Worm (Caenorhabditis elegans): Measurements from ENCODE around the gene F48E8.8.

Gene F48E8.8

ce11 chrIII:5407060-5407459 is 42.6 kb downstream of the F48E8.8 start:
- no peak for TF ChIP-seq tbx-11 (GFP tag; IDR thresholded peaks at IDR 0.05)

- TF ChIP-seq F13C5.2 (tag; optimal IDR thresholded peaks at IDR 0.05) = no peak
- TF ChIP-seq hmbx-1 (tag; optimal IDR thresholded peaks at IDR 0.05) = no peak
Observed at ce11 chrIII:5406314-5406713, 43.3 kb downstream of the F48E8.8 start.

- TF ChIP-seq ets-7 (tag; optimal IDR thresholded peaks at IDR 0.05) (no peak), ama-1 (optimal IDR thresholded peaks at IDR 0.05) (no peak), pes-1 (GFP tag; IDR thresholded peaks at IDR 0.05) (no peak), ceh-36 (tag; optimal IDR thresholded peaks at IDR 0.05) (no peak), scrt-1 (GFP tag; IDR thresholded peaks at IDR 0.05) (no peak), hmbx-1 (tag; optimal IDR thresholded peaks at IDR 0.05) (no peak), tbx-11 (GFP tag; IDR thresholded peaks at IDR 0.05) (no peak)
Observed at ce11 chrIII:5405628-5406084, 44.0 kb downstream of the F48E8.8 start, which contains the start of the genes W03A5.2 and Y32H12A.8. Gene W03A5.2, plus strand, starts transcription at chrIII:5406034. Gene Y32H12A.8, minus strand, starts transcription at chrIII:5406037.

- TF ChIP-seq flt-1 (GFP tag; IDR thresholded peaks at IDR 0.05) (no peak), ceh-13 (GFP tag; optimal IDR thresholded peaks at IDR 0.05) (no peak), B0310.2 (tag; optimal IDR thresholded peaks at IDR 0.05) (no peak), hnd-1 (tag; optimal IDR thresholded peaks at IDR 0.05) (no peak), scrt-1 (GFP tag; IDR thresholded peaks at IDR 0.05) (no peak), tbx-11 (GFP tag; IDR thresholded peaks at IDR 0.05) (no peak), sea-1 (GFP tag; conservative IDR thresholded peaks at IDR 0.05) (no peak), tbx-37 (GFP tag; conservative IDR thresholded peaks at IDR 0.05) (no peak), hmbx-1 (tag; optimal IDR thresholded peaks at IDR 0.05) (no peak), aly-1 (tag; optimal IDR thresholded peaks at IDR 0.05) (no peak)
Observed at ce11 chrIII:5404998-5405397, 44.6 kb downstream of the F48E8.8 start.

ce11 chrIII:5402419-5402818 is 47.2 kb downstream of the F48E8.8 start:
- no peak for TF ChIP-seq hnd-1 (tag; optimal IDR thresholded peaks at IDR 0.05)
- TF ChIP-seq ceh-13 (GFP tag; optimal IDR thresholded peaks at IDR 0.05) = no peak
- TF ChIP-seq aly-1 (tag; optimal IDR thresholded peaks at IDR 0.05) = no peak
- TF ChIP-seq ceh-36 (tag; optimal IDR thresholded peaks at IDR 0.05) = no peak
- no peak for TF ChIP-seq pes-1 (GFP tag; IDR thresholded peaks at IDR 0.05)
- no peak for TF ChIP-seq ets-7 (tag; optimal IDR thresholded peaks at IDR 0.05)
- TF ChIP-seq tbx-37 (GFP tag; conservative IDR thresholded peaks at IDR 0.05) = no peak
- no peak for TF ChIP-seq hmbx-1 (tag; optimal IDR thresholded peaks at IDR 0.05)
- no peak for TF ChIP-seq ama-1 (optimal IDR thresholded peaks at IDR 0.05)
- TF ChIP-seq tra-4 (tag; optimal IDR thresholded peaks at IDR 0.05) = no peak
- no peak for TF ChIP-seq scrt-1 (GFP tag; IDR thresholded peaks at IDR 0.05)
- no peak for TF ChIP-seq tbx-11 (GFP tag; IDR thresholded peaks at IDR 0.05)
- no peak for TF ChIP-seq flt-1 (GFP tag; IDR thresholded peaks at IDR 0.05)
- no peak for TF ChIP-seq F13C5.2 (tag; optimal IDR thresholded peaks at IDR 0.05)

Data from whole organism, early embryonic.